Worm (Caenorhabditis elegans) whole organism, L4/young adult: ENCODE data around the gene smrd-1.

ENCODE experiments used
- W03F9.2 ChIP-seq: fragments of 150-350 bp; optimal IDR thresholded peaks from 2 replicates; lab custom pipeline; 2014; ENCODE audit warnings: missing biosample characterization, missing genetic modification characterization
- dao-5 ChIP-seq: sonication (generic microtip); optimal IDR thresholded peaks from 2 replicates; lab custom pipeline; 2016; ENCODE audit warnings: missing genotype, missing genetic modification characterization, moderate library complexity, missing compliant biosample characterization
- him-1 ChIP-seq: sonication (generic microtip); optimal IDR thresholded peaks from 2 replicates; lab custom pipeline; 2016; ENCODE audit warnings: missing genotype, missing genetic modification reagents, missing genetic modification characterization, missing compliant biosample characterization

ce11 chrIII:10481988-10482387 lies 46.2 kb upstream of the smrd-1 start, which contains the start of gene D2045.8:
- no peak for TF ChIP-seq him-1 (tag; lab: Kevin White, UChicago)
- no peak for TF ChIP-seq W03F9.2 (tag; lab: Kevin White, UChicago)
- TF ChIP-seq dao-5 (tag; lab: Kevin White, UChicago), result no peak
